Worm (Caenorhabditis elegans): Measurements from ENCODE around the gene ncs-3.

DNA sequence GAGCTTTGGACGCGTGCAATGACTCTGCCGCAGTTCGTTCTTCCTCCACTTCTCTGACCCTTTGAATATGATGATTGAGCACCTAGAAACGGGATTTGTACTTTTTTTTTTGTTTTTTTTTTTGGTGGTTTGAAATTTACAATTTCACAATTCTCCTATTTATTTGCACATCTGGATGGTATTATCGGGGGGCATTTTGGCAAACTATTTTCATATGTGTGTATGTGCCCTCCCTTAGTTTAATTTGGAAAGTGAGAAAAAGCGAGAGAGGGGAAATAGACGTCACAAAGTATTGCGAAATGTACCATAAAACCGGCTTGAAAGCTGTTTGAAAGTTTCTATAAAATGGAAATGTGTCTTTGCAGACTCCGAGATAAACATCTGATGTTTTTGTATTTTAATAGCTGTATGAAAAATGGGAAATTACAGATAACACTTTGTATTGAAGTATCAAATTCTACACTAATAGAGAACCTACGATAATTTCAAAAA is 32.6 kb downstream of the ncs-3 start:
- TF ChIP-seq dao-5 (tag; optimal IDR thresholded peaks at IDR 0.05) (no peak), W03F9.2 (tag; optimal IDR thresholded peaks at IDR 0.05) (no peak), him-1 (tag; optimal IDR thresholded peaks at IDR 0.05) (peak; percentile 17)

Data from whole organism, L4/young adult.